Fruit fly (Drosophila melanogaster): ENCODE measurements around the gene CG15760.

Gene CG15760

DNA sequence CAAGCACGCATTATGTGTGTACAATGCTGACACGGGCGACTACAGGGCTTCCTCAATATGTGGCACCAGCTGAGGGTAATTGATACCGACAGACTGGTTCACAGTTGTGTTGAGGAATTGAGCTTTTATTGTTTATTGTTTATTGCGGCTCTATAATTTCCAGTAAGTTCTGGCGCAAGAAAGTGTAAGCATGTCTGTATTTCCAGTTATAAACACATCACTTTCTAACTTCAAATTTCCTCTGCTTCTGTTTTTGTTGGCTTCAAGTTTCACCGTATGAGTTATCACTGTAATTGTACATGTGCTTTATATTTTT, 43.0 kb upstream of the CG15760 start:
- no peak for TF ChIP-seq Smox (GFP tag; optimal IDR thresholded peaks at IDR 0.05)
- TF ChIP-seq eg (GFP tag; IDR thresholded peaks at IDR 0.05): no peak
- TF ChIP-seq CG10669 (GFP tag; optimal IDR thresholded peaks at IDR 0.05): peak; percentile 15
- no peak for TF ChIP-seq CG11294 (GFP tag; IDR thresholded peaks at IDR 0.05)
- TF ChIP-seq Hr4 (GFP tag; optimal IDR thresholded peaks at IDR 0.05): no peak
- TF ChIP-seq CG8319 (GFP tag; optimal IDR thresholded peaks at IDR 0.05): no peak
- peak; percentile 67 for TF ChIP-seq Eip78C (GFP tag)
- no peak for TF ChIP-seq dac (GFP tag; optimal IDR thresholded peaks at IDR 0.05)
- no peak for TF ChIP-seq Ets21C (GFP tag; optimal IDR thresholded peaks at IDR 0.05)
- TF ChIP-seq CG11762 (GFP tag; optimal IDR thresholded peaks at IDR 0.05; ENCODE audit: insufficient read depth): no peak
- no peak for TF ChIP-seq Met (GFP tag; optimal IDR thresholded peaks at IDR 0.05)
- peak; percentile 37 for TF ChIP-seq achi (GFP tag; optimal IDR thresholded peaks at IDR 0.05)
- peak; percentile 52; the same call in 1 of the 2 replicates for TF ChIP-seq CG15336 (GFP tag; IDR thresholded peaks at IDR 0.05)
- peak; percentile 47 for TF ChIP-seq fkh (GFP tag; optimal IDR thresholded peaks at IDR 0.05)
- peak; percentile 45 for TF ChIP-seq net (GFP tag; optimal IDR thresholded peaks at IDR 0.05)
- no peak for TF ChIP-seq CG16779 (tag; optimal IDR thresholded peaks at IDR 0.05)
- no peak for TF ChIP-seq Gug (GFP tag; IDR thresholded peaks at IDR 0.05)
- TF ChIP-seq dsx (GFP tag; optimal IDR thresholded peaks at IDR 0.05; ENCODE audit: poor library complexity, severe bottlenecking): no peak
- TF ChIP-seq salr (GFP tag; optimal IDR thresholded peaks at IDR 0.05): peak in 1 of 2 experiments; percentile 22
- peak; percentile 41 for TF ChIP-seq esn (GFP tag; optimal IDR thresholded peaks at IDR 0.05)
- peak; percentile 43 for TF ChIP-seq Sox14 (GFP tag; optimal IDR thresholded peaks at IDR 0.05)
- no peak for TF ChIP-seq Eip93F (GFP tag; optimal IDR thresholded peaks at IDR 0.05)
- peak; percentile 20 for TF ChIP-seq CG10631 (GFP tag; optimal IDR thresholded peaks at IDR 0.05)
- TF ChIP-seq CG9139 (GFP tag; optimal IDR thresholded peaks at IDR 0.05): no peak
- peak; percentile 25 for TF ChIP-seq CG6792 (GFP tag; optimal IDR thresholded peaks at IDR 0.05)
- TF ChIP-seq CG6163 (GFP tag; IDR thresholded peaks at IDR 0.05): no peak
- TF ChIP-seq Ets96B (tag; optimal IDR thresholded peaks at IDR 0.05): peak; percentile 20
- TF ChIP-seq CG1621 (tag; optimal IDR thresholded peaks at IDR 0.05): no peak
- TF ChIP-seq CG6854 (GFP tag; optimal IDR thresholded peaks at IDR 0.05): no peak
- no peak for TF ChIP-seq Hr39 (GFP tag; optimal IDR thresholded peaks at IDR 0.05)
- no peak for TF ChIP-seq acj6 (GFP tag; optimal IDR thresholded peaks at IDR 0.05)
- TF ChIP-seq CG6276 (GFP tag; optimal IDR thresholded peaks at IDR 0.05): no peak
- peak; percentile 11 for TF ChIP-seq fd59A (GFP tag; optimal IDR thresholded peaks at IDR 0.05)
- no peak for TF ChIP-seq Sox15 (GFP tag; optimal IDR thresholded peaks at IDR 0.05)
- TF ChIP-seq lz (GFP tag; optimal IDR thresholded peaks at IDR 0.05): peak; percentile 35
- TF ChIP-seq ss (GFP tag; optimal IDR thresholded peaks at IDR 0.05): peak; percentile 11 to 41
- TF ChIP-seq CG34406 (GFP tag; optimal IDR thresholded peaks at IDR 0.05): peak; percentile 19
- TF ChIP-seq CG8119 (GFP tag; IDR thresholded peaks at IDR 0.05): peak; percentile 53; the same call in 2 of the 3 replicates
- TF ChIP-seq CG6808 (GFP tag; optimal IDR thresholded peaks at IDR 0.05): peak; percentile 34
- TF ChIP-seq OdsH (GFP tag; optimal IDR thresholded peaks at IDR 0.05): no peak
- TF ChIP-seq CG3032 (tag; optimal IDR thresholded peaks at IDR 0.05): peak; percentile 26
- TF ChIP-seq pdm3 (GFP tag; optimal IDR thresholded peaks at IDR 0.05): peak; percentile 51
- TF ChIP-seq CG3919 (GFP tag; optimal IDR thresholded peaks at IDR 0.05): peak; percentile 28
- peak; percentile 48 for TF ChIP-seq cyc (GFP tag; optimal IDR thresholded peaks at IDR 0.05)
- TF ChIP-seq svp (GFP tag): no peak
- TF ChIP-seq topi (GFP tag; optimal IDR thresholded peaks at IDR 0.05): peak; percentile 9
- no peak for TF ChIP-seq CG11902 (GFP tag; optimal IDR thresholded peaks at IDR 0.05)
- peak; percentile 36 for TF ChIP-seq CG31627 (GFP tag; optimal IDR thresholded peaks at IDR 0.05)
- TF ChIP-seq Eip75B (GFP tag; optimal IDR thresholded peaks at IDR 0.05): peak; percentile 14
- TF ChIP-seq spab (GFP tag; optimal IDR thresholded peaks at IDR 0.05): no peak
- no peak for TF ChIP-seq Hr38 (GFP tag; optimal IDR thresholded peaks at IDR 0.05)
- no peak for TF ChIP-seq Blimp-1 (GFP tag; optimal IDR thresholded peaks at IDR 0.05)
- no peak for TF ChIP-seq CG4318 (GFP tag; optimal IDR thresholded peaks at IDR 0.05)

All from whole organism, prepupa.